Worm (Caenorhabditis elegans) whole organism, L4 larva: ENCODE data around the gene Y57G7A.1.
A peak's percentile ranks its signal among the peaks of the same experiment; 100 is the strongest.

ENCODE experiments used
- F10B5.3 ChIP-seq: sonication (generic microtip); optimal IDR thresholded peaks from 2 replicates; lab custom pipeline; 2016; ENCODE audit warnings: mild to moderate bottlenecking, missing genetic modification characterization, missing compliant biosample characterization
- F44E2.7 ChIP-seq: fragments of 200-800 bp; sonication (Bioruptor generic); IDR thresholded peaks from 2 replicates; pipeline ENCODE4 v2.1.2; 2022; ENCODE audit warnings: missing genetic modification characterization, missing compliant biosample characterization
- F49E8.2 ChIP-seq: sonication (generic microtip); optimal IDR thresholded peaks from 2 replicates; lab custom pipeline; 2016; ENCODE audit warnings: missing compliant biosample characterization, mild to moderate bottlenecking, missing genetic modification characterization, borderline replicate concordance
- T20F7.1 ChIP-seq: fragments of 200-800 bp; sonication (Bioruptor generic); optimal IDR thresholded peaks from 2 replicates; lab custom pipeline; 2018; ENCODE audit warnings: mild to moderate bottlenecking, missing genetic modification characterization, missing compliant biosample characterization
- Y105C5A.15 ChIP-seq: fragments of 200-800 bp; sonication (Bioruptor generic); IDR thresholded peaks from 2 replicates; pipeline ENCODE4 v1.3.6; 2022; ENCODE audit warnings: missing genetic modification characterization, missing compliant biosample characterization
- Y48G9A.11 ChIP-seq: fragments of 200-800 bp; sonication (Bioruptor generic); IDR thresholded peaks from 2 replicates; pipeline ENCODE4 v1.3.6; 2022; ENCODE audit warnings: missing genetic modification reagents, missing genetic modification characterization, missing compliant biosample characterization
- Y5F2A.4 ChIP-seq: fragments of 200-800 bp; sonication (Bioruptor generic); optimal IDR thresholded peaks from 2 replicates; lab custom pipeline; 2018; ENCODE audit warnings: mild to moderate bottlenecking, missing genetic modification characterization, missing compliant biosample characterization
- Y75B8A.6 ChIP-seq: fragments of 200-800 bp; sonication (Bioruptor generic); IDR thresholded peaks from 2 replicates; pipeline ENCODE4 v1.3.6; 2022; ENCODE audit warnings: missing genetic modification reagents, missing genetic modification characterization, missing compliant biosample characterization
- aha-1 ChIP-seq: fragments of 150-350 bp; peaks from one replicate; lab custom pipeline; 2014; ENCODE audit warnings: missing biosample characterization, missing genetic modification characterization
- aly-2 ChIP-seq: sonication (generic microtip); optimal IDR thresholded peaks from 2 replicates; lab custom pipeline; 2018; ENCODE audit warnings: missing biosample characterization, missing genetic modification characterization
- attf-4 ChIP-seq: sonication (generic microtip); optimal IDR thresholded peaks from 3 replicates; lab custom pipeline; 2017; ENCODE audit warnings: missing biosample characterization, missing genetic modification characterization
- ceh-28 ChIP-seq: fragments of 150-350 bp; optimal IDR thresholded peaks from 2 replicates; lab custom pipeline; 2014; ENCODE audit warnings: missing biosample characterization, missing genetic modification reagents, missing genetic modification characterization
- ceh-82 ChIP-seq: sonication (generic microtip); optimal IDR thresholded peaks from 2 replicates; lab custom pipeline; 2017; ENCODE audit warnings: missing biosample characterization, missing genetic modification characterization
- daf-19 ChIP-seq: fragments of 200-800 bp; sonication (Bioruptor generic); conservative IDR thresholded peaks from 2 replicates; pipeline ENCODE4 v1.3.6; 2022; ENCODE audit warnings: missing genetic modification characterization, missing compliant biosample characterization
- daf-8 ChIP-seq: fragments of 200-800 bp; sonication (Bioruptor generic); IDR thresholded peaks from 2 replicates; pipeline ENCODE4 v1.3.6; 2022; ENCODE audit warnings: missing genetic modification characterization, missing compliant biosample characterization
- egl-27 ChIP-seq: sonication (generic microtip); optimal IDR thresholded peaks from 3 replicates; lab custom pipeline; 2017; ENCODE audit warnings: missing biosample characterization, missing genetic modification reagents, missing genetic modification characterization
- fkh-10 ChIP-seq: fragments of 150-350 bp; optimal IDR thresholded peaks from 2 replicates; lab custom pipeline; 2014; ENCODE audit warnings: missing biosample characterization, missing genetic modification reagents, missing genetic modification characterization
- fos-1 ChIP-seq: fragments of 150-350 bp; optimal IDR thresholded peaks from 2 replicates; lab custom pipeline; 2014; ENCODE audit warnings: missing biosample characterization, missing genetic modification characterization
- hlh-11 ChIP-seq: fragments of 200-800 bp; sonication (Bioruptor generic); optimal IDR thresholded peaks from 2 replicates; lab custom pipeline; 2018; ENCODE audit warnings: mild to moderate bottlenecking, missing genetic modification characterization, missing compliant biosample characterization
- hmg-1.1 ChIP-seq: fragments of 200-800 bp; sonication (Bioruptor generic); IDR thresholded peaks from 2 replicates; pipeline ENCODE4 v1.3.6; 2022; ENCODE audit warnings: missing genetic modification reagents, missing genetic modification characterization, missing compliant biosample characterization
- jun-1 ChIP-seq: fragments of 150-350 bp; optimal IDR thresholded peaks from 2 replicates; lab custom pipeline; 2014; ENCODE audit warnings: missing biosample characterization, missing genetic modification reagents, missing genetic modification characterization
- lin-13 ChIP-seq: fragments of 150-350 bp; optimal IDR thresholded peaks from 2 replicates; lab custom pipeline; 2014; ENCODE audit warnings: missing biosample characterization, missing genetic modification reagents, missing genetic modification characterization
- lin-29 ChIP-seq: fragments of 200-800 bp; sonication (Bioruptor generic); IDR thresholded peaks from 2 replicates; pipeline ENCODE4 v1.3.6; 2022; ENCODE audit warnings: missing genetic modification reagents, missing genetic modification characterization, missing compliant biosample characterization
- lin-39 ChIP-seq: fragments of 150-350 bp; optimal IDR thresholded peaks from 2 replicates; lab custom pipeline; 2014; ENCODE audit warnings: missing biosample characterization, missing genetic modification reagents, missing genetic modification characterization
- madf-5 ChIP-seq, 2 experiments: fragments of 200-800 bp; sonication (Bioruptor generic); IDR thresholded peaks; 2 replicates each; pipeline ENCODE4 v1.3.6; 2022; ENCODE audit warnings: missing compliant biosample characterization in 2 of 2, missing genetic modification characterization in 2 of 2
- mdt-29 ChIP-seq: fragments of 200-800 bp; sonication (Bioruptor generic); IDR thresholded peaks from 2 replicates; pipeline ENCODE4 v1.3.6; 2022; ENCODE audit warnings: missing genetic modification reagents, missing genetic modification characterization, missing compliant biosample characterization
- mep-1 ChIP-seq: fragments of 150-350 bp; sonication (generic microtip); optimal IDR thresholded peaks from 3 replicates; lab custom pipeline; 2014; ENCODE audit warnings: missing biosample characterization, missing genetic modification characterization
- mes-2 ChIP-seq: sonication (generic microtip); optimal IDR thresholded peaks from 2 replicates; lab custom pipeline; 2016; ENCODE audit warnings: missing genotype, mild to moderate bottlenecking, missing genetic modification characterization, missing compliant biosample characterization; ENCODE audit not compliant: poor library complexity, severe bottlenecking
- nhr-10 ChIP-seq: fragments of 150-350 bp; optimal IDR thresholded peaks from 2 replicates; lab custom pipeline; 2014; ENCODE audit warnings: missing biosample characterization, missing genetic modification characterization
- nhr-237 ChIP-seq: sonication (generic microtip); optimal IDR thresholded peaks from 2 replicates; lab custom pipeline; 2017; ENCODE audit warnings: missing biosample characterization, missing genetic modification characterization
- nhr-41 ChIP-seq: fragments of 200-800 bp; sonication (Bioruptor generic); IDR thresholded peaks from 2 replicates; pipeline ENCODE4 v1.3.6; 2022; ENCODE audit warnings: missing genetic modification reagents, missing genetic modification characterization, missing compliant biosample characterization
- nhr-76 ChIP-seq: fragments of 150-350 bp; optimal IDR thresholded peaks from 2 replicates; lab custom pipeline; 2014; ENCODE audit warnings: missing biosample characterization, missing genetic modification characterization
- pha-4 ChIP-seq, 2 experiments: fragments of 150-350 bp in 1 of 2; fragments of 200-800 bp in 1 of 2; sonication (Bioruptor generic) in 1 of 2; IDR thresholded peaks in 1 of 2; optimal IDR thresholded peaks in 1 of 2; 2 replicates each; pipeline versions ENCODE4 v1.3.6 to Lab custom; 2014 to 2022; ENCODE audit warnings: missing genetic modification characterization in 2 of 2, missing genetic modification reagents in 2 of 2, missing biosample characterization in 1 of 2, missing compliant biosample characterization in 1 of 2
- php-3 ChIP-seq: fragments of 200-800 bp; sonication (Bioruptor generic); IDR thresholded peaks from 2 replicates; pipeline ENCODE4 v1.3.6; 2022; ENCODE audit warnings: missing genetic modification reagents, missing genetic modification characterization, missing compliant biosample characterization
- sdz-12 ChIP-seq: fragments of 200-800 bp; sonication (Bioruptor generic); optimal IDR thresholded peaks from 2 replicates; lab custom pipeline; 2018; ENCODE audit warnings: mild to moderate bottlenecking, missing genetic modification characterization, missing compliant biosample characterization
- set-16 ChIP-seq: fragments of 200-800 bp; sonication (Bioruptor generic); IDR thresholded peaks from 2 replicates; pipeline ENCODE4 v1.3.6; 2022; ENCODE audit warnings: missing genetic modification reagents, missing genetic modification characterization, missing compliant biosample characterization
- vab-7 ChIP-seq: fragments of 200-800 bp; sonication (Bioruptor generic); IDR thresholded peaks from 2 replicates; pipeline ENCODE4 v1.3.6; 2022; ENCODE audit warnings: missing genetic modification reagents, missing genetic modification characterization, missing compliant biosample characterization
- zfp-3 ChIP-seq: fragments of 200-800 bp; sonication (Bioruptor generic); conservative IDR thresholded peaks from 2 replicates; pipeline ENCODE4 v1.3.6; 2022; ENCODE audit warnings: missing genetic modification reagents, missing genetic modification characterization, missing compliant biosample characterization
- zip-2 ChIP-seq: fragments of 150-350 bp; optimal IDR thresholded peaks from 2 replicates; lab custom pipeline; 2014; ENCODE audit warnings: missing biosample characterization, missing genetic modification characterization
- ztf-7 ChIP-seq: fragments of 150-350 bp; optimal IDR thresholded peaks from 2 replicates; lab custom pipeline; 2014; ENCODE audit warnings: missing biosample characterization, missing genetic modification characterization

Gene Y57G7A.1

ce11 chrII:1320412-1320811 lies 22.1 kb downstream of the Y57G7A.1 start (continued):
- TF ChIP-seq T20F7.1 (GFP tag; lab: Kevin White, UChicago) = peak; percentile 93
- peak; percentile 92 for TF ChIP-seq vab-7
- no peak for TF ChIP-seq F44E2.7 (GFP tag; lab: Robert Waterston, UW)

ce11 chrII:1320987-1321807 lies 22.9 kb downstream of the Y57G7A.1 start, which contains the start of gene vig-1:
vig-1 (plus strand) TSS chrII:1321037.
- TF ChIP-seq ceh-28 (tag; lab: Kevin White, UChicago) = peak; percentile 49
- no peak for TF ChIP-seq lin-39 (tag; lab: Kevin White, UChicago)
- TF ChIP-seq Y75B8A.6 (GFP tag; lab: Robert Waterston, UW) = no peak
- TF ChIP-seq aly-2 (tag; lab: Kevin White, UChicago) = no peak
- no peak for TF ChIP-seq hlh-11
- no peak for TF ChIP-seq zip-2 (tag; lab: Kevin White, UChicago)
- peak; percentile 92 for TF ChIP-seq set-16 (GFP tag; lab: Robert Waterston, UW)
- TF ChIP-seq php-3 = no peak
- 0 out of 2 replicates have a peak, but pooled peaks have one; percentile 11 for TF ChIP-seq daf-8 (GFP tag; lab: Robert Waterston, UW)
- TF ChIP-seq madf-5 (GFP tag; IDR thresholded peaks at IDR 0.05; lab: Robert Waterston, UW) = 0 out of 4 replicates have a peak, but pooled peaks of 1 of the 2 experiments have one; percentile 5
- TF ChIP-seq zfp-3 (GFP tag; lab: Robert Waterston, UW) = 0 out of 2 replicates have a peak, but pooled peaks have one; percentile 24
- TF ChIP-seq, all 104 proteins: peak for 5

- TF ChIP-seq Y105C5A.15 (GFP tag; lab: Robert Waterston, UW) = 0 out of 2 replicates have a peak, but pooled peaks have one; percentile 10
- no peak for TF ChIP-seq sdz-12
- 0 out of 4 replicates have a peak, but pooled peaks of 1 of the 2 experiments have one; percentile 53 for TF ChIP-seq madf-5 (GFP tag; IDR thresholded peaks at IDR 0.05; lab: Robert Waterston, UW)
- TF ChIP-seq mdt-29 (GFP tag; lab: Robert Waterston, UW) = no peak
- peak; percentile 55 for TF ChIP-seq set-16 (GFP tag; lab: Robert Waterston, UW)
- no peak for TF ChIP-seq aly-2 (tag; lab: Kevin White, UChicago)
- no peak for TF ChIP-seq nhr-10 (tag; lab: Kevin White, UChicago)
- TF ChIP-seq lin-13 (GFP tag; lab: Kevin White, UChicago) = peak; percentile 6
- peak; percentile 34 for TF ChIP-seq aha-1 (tag; lab: Kevin White, UChicago)
- no peak for TF ChIP-seq fkh-10 (GFP tag; lab: Kevin White, UChicago)
- TF ChIP-seq, all 104 proteins: peak for 5
Observed at ce11 chrII:1322283-1323173, 24.3 kb downstream of the Y57G7A.1 start.

- TF ChIP-seq attf-4 (tag; lab: Kevin White, UChicago) (no peak), ceh-28 (tag; lab: Kevin White, UChicago) (no peak), hmg-1.1 (peak; percentile 66), F10B5.3 (tag; lab: Kevin White, UChicago) (no peak), nhr-76 (no peak), mes-2 (tag; lab: Kevin White, UChicago) (peak; percentile 40), ceh-82 (tag; lab: Kevin White, UChicago) (no peak), egl-27 (tag; lab: Kevin White, UChicago) (no peak), mep-1 (tag; lab: Kevin White, UChicago) (peak; percentile 72), lin-29 (GFP tag; lab: Robert Waterston, UW) (no peak), lin-13 (GFP tag; lab: Kevin White, UChicago) (no peak), daf-19 (no peak), daf-8 (GFP tag; lab: Robert Waterston, UW) (no peak), Y5F2A.4 (no peak), jun-1 (tag; lab: Kevin White, UChicago) (no peak), sdz-12 (no peak), fos-1 (tag; lab: Kevin White, UChicago) (no peak), F49E8.2 (tag; lab: Kevin White, UChicago) (peak; percentile 80), vab-7 (no peak), nhr-41 (GFP tag; lab: Robert Waterston, UW) (no peak), pha-4 (GFP tag; IDR thresholded peaks at IDR 0.05; lab: Robert Waterston, UW) (peak; percentile 20; the same call in 1 of the 2 replicates), pha-4 (tag; optimal IDR thresholded peaks at IDR 0.05; lab: Kevin White, UChicago) (no peak), ztf-7 (tag; lab: Kevin White, UChicago) (no peak), Y48G9A.11 (0 out of 2 replicates have a peak, but pooled peaks have one; percentile 10), nhr-237 (no peak)
Observed at ce11 chrII:1323190-1323651, 25.0 kb downstream of the Y57G7A.1 start.
